Worm (Caenorhabditis elegans) whole organism, L2 larva: ENCODE results near the gene srlf-1.

Experiments
- ZK546.5 ChIP-seq: sonication (generic microtip); optimal IDR thresholded peaks from 2 replicates; lab custom pipeline; 2017; ENCODE audit warnings: missing biosample characterization, missing genetic modification characterization
- ama-1 ChIP-seq: fragments of 150-350 bp; optimal IDR thresholded peaks from 2 replicates; lab custom pipeline; 2018; ENCODE audit warnings: inconsistent platforms
- blmp-1 ChIP-seq: sonication (generic microtip); optimal IDR thresholded peaks from 2 replicates; lab custom pipeline; 2017; ENCODE audit warnings: missing genetic modification characterization, mild to moderate bottlenecking, missing compliant biosample characterization, antibody characterized with exemption, moderate library complexity; ENCODE audit not compliant: insufficient read depth
- elt-1 ChIP-seq: fragments of 150-350 bp; optimal IDR thresholded peaks from 2 replicates; lab custom pipeline; 2014; ENCODE audit warnings: missing biosample characterization, missing genetic modification characterization
- lsy-2 ChIP-seq, 2 experiments: fragments of 150-350 bp in 1 of 2; sonication (generic microtip) in 1 of 2; optimal IDR thresholded peaks; 2 replicates each; lab custom pipeline; 2014 to 2017; ENCODE audit warnings: missing biosample characterization in 2 of 2, missing genetic modification characterization in 2 of 2
- mdl-1 ChIP-seq, 2 experiments: fragments of 150-350 bp in 1 of 2; sonication (generic microtip) in 1 of 2; optimal IDR thresholded peaks; 2 replicates each; lab custom pipeline; 2017; ENCODE audit warnings: missing biosample characterization in 2 of 2, missing genetic modification characterization in 2 of 2
- nhr-10 ChIP-seq: sonication (generic microtip); optimal IDR thresholded peaks from 2 replicates; lab custom pipeline; 2017; ENCODE audit warnings: missing biosample characterization, missing genetic modification characterization
- nhr-23 ChIP-seq: fragments of 150-350 bp; optimal IDR thresholded peaks from 2 replicates; lab custom pipeline; 2014; ENCODE audit warnings: missing biosample characterization, missing genetic modification reagents, missing genetic modification characterization
- nhr-77 ChIP-seq: fragments of 150-350 bp; optimal IDR thresholded peaks from 2 replicates; lab custom pipeline; 2014; ENCODE audit warnings: missing biosample characterization, missing genetic modification characterization
- sma-3 ChIP-seq: sonication (generic microtip); optimal IDR thresholded peaks from 2 replicates; lab custom pipeline; 2016; ENCODE audit warnings: missing genetic modification reagents, missing genetic modification characterization, missing compliant biosample characterization
- unc-39 ChIP-seq: fragments of 150-350 bp; optimal IDR thresholded peaks from 2 replicates; lab custom pipeline; 2014; ENCODE audit warnings: missing biosample characterization, missing genetic modification characterization
- unc-62 ChIP-seq: fragments of 150-350 bp; optimal IDR thresholded peaks from 2 replicates; lab custom pipeline; 2014; ENCODE audit warnings: missing biosample characterization, missing genetic modification reagents, missing genetic modification characterization
- ztf-11 ChIP-seq: sonication (generic microtip); optimal IDR thresholded peaks from 2 replicates; lab custom pipeline; 2017; ENCODE audit warnings: missing biosample characterization, missing genetic modification characterization

ce11 chrII:7777320-7777978 lies 12.9 kb upstream of the srlf-1 start, which contains the start of gene mthf-1:
- TF ChIP-seq nhr-77 (tag; lab: Kevin White, UChicago) (no peak), ama-1 (lab: Kevin White, UChicago) (no peak), mdl-1 (tag; optimal IDR thresholded peaks at IDR 0.05; lab: Kevin White, UChicago) (no peak), unc-39 (no peak), nhr-10 (no peak), sma-3 (GFP tag; lab: Kevin White, UChicago) (peak; percentile 37), blmp-1 (tag; lab: Kevin White, UChicago) (no peak), nhr-23 (tag; lab: Kevin White, UChicago) (no peak), ZK546.5 (tag; lab: Kevin White, UChicago) (no peak), ztf-11 (no peak), unc-62 (GFP tag; lab: Kevin White, UChicago) (no peak), elt-1 (tag; lab: Kevin White, UChicago) (no peak), lsy-2 (tag; optimal IDR thresholded peaks at IDR 0.05; lab: Kevin White, UChicago) (peak in 1 of 2 experiments; percentile 5)
